Fruit fly (Drosophila melanogaster): ENCODE measurements around the gene Cpr66Cb.

DNA sequence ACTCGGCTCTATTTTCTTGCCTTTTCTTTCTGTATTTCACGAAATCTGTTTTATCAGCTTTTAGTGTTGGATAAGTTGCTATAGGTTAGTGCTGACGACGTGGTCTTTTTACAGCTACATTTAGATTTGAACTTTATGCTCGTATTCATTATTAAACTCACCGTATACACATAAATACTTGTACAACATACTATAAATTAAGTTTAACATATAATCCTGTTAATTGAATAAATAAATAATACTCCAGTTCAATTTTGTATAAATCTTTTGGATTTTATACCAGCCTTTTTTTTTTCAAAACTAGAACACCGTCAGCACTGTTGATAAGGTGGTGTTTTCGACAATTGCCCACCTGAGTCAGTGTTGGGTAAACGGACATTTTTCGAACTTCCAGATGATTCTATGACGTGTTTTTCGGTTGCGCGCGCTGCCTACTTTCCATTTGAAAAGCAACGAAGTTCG lies 27.6 kb upstream of the Cpr66Cb start, which contains the start of gene BI-1:
- TF ChIP-seq CTCF (optimal IDR thresholded peaks at IDR 0.05) (no peak), CG8478 (optimal IDR thresholded peaks at IDR 0.05) (no peak)
